Fruit fly (Drosophila melanogaster): ENCODE results near the gene ash2.

Gene ash2

DNA sequence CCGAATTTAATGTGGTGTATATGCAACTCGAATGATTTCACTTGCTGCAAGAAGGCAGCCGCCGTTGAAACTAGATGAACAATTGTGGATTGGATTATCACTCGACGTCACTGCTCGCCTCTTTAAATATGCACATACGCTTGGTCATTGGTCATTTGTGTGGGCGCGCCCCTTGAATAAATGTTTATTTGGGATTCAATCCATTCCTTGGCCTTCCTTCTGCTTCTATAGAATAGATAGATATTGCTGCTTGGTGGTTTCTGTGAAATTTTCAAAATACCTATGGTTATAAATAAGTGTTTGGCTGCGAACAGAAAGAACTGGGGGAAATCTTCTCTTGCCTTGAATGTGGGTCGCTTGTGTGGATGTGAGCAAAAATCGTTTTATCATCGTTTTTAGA, 45.8 kb upstream of the ash2 start (continued):
- TF ChIP-seq sr (GFP tag; IDR thresholded peaks at IDR 0.05) (peak; percentile 83), CG15696 (tag; optimal IDR thresholded peaks at IDR 0.05) (peak; percentile 9), CG5953 (GFP tag; IDR thresholded peaks at IDR 0.05) (no peak), fd102C (GFP tag; optimal IDR thresholded peaks at IDR 0.05) (peak; percentile 57), E2f2 (GFP tag; IDR thresholded peaks at IDR 0.05) (0 out of 2 replicates have a peak, but pooled peaks have one; percentile 8)

- TF ChIP-seq mam (GFP tag; optimal IDR thresholded peaks at IDR 0.05) (no peak), CG15073 (GFP tag; optimal IDR thresholded peaks at IDR 0.05) (peak; percentile 12), CG18011 (GFP tag; optimal IDR thresholded peaks at IDR 0.05) (no peak), CG8765 (GFP tag; IDR thresholded peaks at IDR 0.05) (no peak), Med (GFP tag) (peak; percentile 68), Ptx1 (GFP tag; IDR thresholded peaks at IDR 0.05) (no peak), CG30431 (GFP tag; optimal IDR thresholded peaks at IDR 0.05) (no peak), CG14441 (GFP tag; IDR thresholded peaks at IDR 0.05) (0 out of 2 replicates have a peak, but pooled peaks have one; percentile 14), otp (GFP tag; IDR thresholded peaks at IDR 0.05) (no peak), E2f2 (GFP tag; IDR thresholded peaks at IDR 0.05) (no peak), maf-S (GFP tag; optimal IDR thresholded peaks at IDR 0.05) (no peak), CG17802 (tag; optimal IDR thresholded peaks at IDR 0.05) (peak; percentile 43), CG9932 (GFP tag; IDR thresholded peaks at IDR 0.05) (no peak), repo (GFP tag; optimal IDR thresholded peaks at IDR 0.05) (no peak), psq (GFP tag; optimal IDR thresholded peaks at IDR 0.05) (no peak), CG7963 (GFP tag; IDR thresholded peaks at IDR 0.05; ENCODE audit: partially characterized antibody) (no peak), CG1832 (GFP tag; optimal IDR thresholded peaks at IDR 0.05) (no peak), Hey (tag; optimal IDR thresholded peaks at IDR 0.05) (no peak), CG13296 (GFP tag; optimal IDR thresholded peaks at IDR 0.05) (no peak), CG10462 (GFP tag; optimal IDR thresholded peaks at IDR 0.05) (no peak), chn (GFP tag; optimal IDR thresholded peaks at IDR 0.05) (no peak), corto (GFP tag; optimal IDR thresholded peaks at IDR 0.05) (no peak), Hsf (GFP tag; optimal IDR thresholded peaks at IDR 0.05) (no peak), Atf3 (GFP tag; optimal IDR thresholded peaks at IDR 0.05) (no peak), CG15601 (tag; optimal IDR thresholded peaks at IDR 0.05) (no peak), disco-r (GFP tag; optimal IDR thresholded peaks at IDR 0.05) (no peak), insv (GFP tag; optimal IDR thresholded peaks at IDR 0.05) (no peak), Gsc (GFP tag; IDR thresholded peaks at IDR 0.05) (no peak), CG2120 (GFP tag; optimal IDR thresholded peaks at IDR 0.05) (no peak), row (GFP tag; IDR thresholded peaks at IDR 0.05) (no peak), Bteb2 (GFP tag; optimal IDR thresholded peaks at IDR 0.05) (no peak), CG3847 (GFP tag; IDR thresholded peaks at IDR 0.05) (0 out of 2 replicates have a peak, but pooled peaks have one; percentile 8), dm (GFP tag; optimal IDR thresholded peaks at IDR 0.05) (no peak), CG2129 (GFP tag; IDR thresholded peaks at IDR 0.05; ENCODE audit: partially characterized antibody) (no peak), pzg (GFP tag; optimal IDR thresholded peaks at IDR 0.05) (no peak), sqz (GFP tag; optimal IDR thresholded peaks at IDR 0.05) (no peak), Scr (GFP tag; IDR thresholded peaks at IDR 0.05; ENCODE audit: partially characterized antibody) (no peak), CG12219 (GFP tag; optimal IDR thresholded peaks at IDR 0.05) (no peak), nerfin-1 (tag; optimal IDR thresholded peaks at IDR 0.05) (no peak), jumu (GFP tag; optimal IDR thresholded peaks at IDR 0.05) (no peak), jing (GFP tag; optimal IDR thresholded peaks at IDR 0.05) (no peak), CG8388 (GFP tag; optimal IDR thresholded peaks at IDR 0.05) (no peak), Myb (GFP tag; optimal IDR thresholded peaks at IDR 0.05) (no peak), Fer1 (GFP tag; optimal IDR thresholded peaks at IDR 0.05) (no peak), Adf1 (GFP tag; IDR thresholded peaks at IDR 0.05) (no peak), sob (GFP tag; IDR thresholded peaks at IDR 0.05) (no peak), klu (GFP tag; IDR thresholded peaks at IDR 0.05) (no peak)
Measured at dm6 chr3R:24606868-24607267, 43.1 kb upstream of the ash2 start.
